Fruit fly (Drosophila melanogaster): ENCODE results near the gene cv.

cv gene

dm6 chrX:5664222-5664621 is 25.6 kb upstream of the cv start (continued):
- TF ChIP-seq ttk (GFP tag; IDR thresholded peaks at IDR 0.05) (no peak), vvl (GFP tag; IDR thresholded peaks at IDR 0.05) (peak; percentile 46; the same call in 1 of the 2 replicates), bab2 (GFP tag; optimal IDR thresholded peaks at IDR 0.05) (no peak), CG11456 (GFP tag; IDR thresholded peaks at IDR 0.05) (0 out of 3 replicates have a peak, but pooled peaks have one; percentile 8), bbx (GFP tag; IDR thresholded peaks at IDR 0.05; ENCODE audit: partially characterized antibody) (no peak), tio (GFP tag; optimal IDR thresholded peaks at IDR 0.05) (no peak), CG18476 (GFP tag; optimal IDR thresholded peaks at IDR 0.05) (no peak), Myb (GFP tag; optimal IDR thresholded peaks at IDR 0.05) (no peak), CHES-1-like (GFP tag; optimal IDR thresholded peaks at IDR 0.05) (no peak), CG6175 (GFP tag; IDR thresholded peaks at IDR 0.05) (no peak), pan (optimal IDR thresholded peaks at IDR 0.05) (no peak), pan (GFP tag; optimal IDR thresholded peaks at IDR 0.05 in 1 of 2, IDR thresholded peaks at IDR 0.05 in 1 of 2) (no peak), zf30C (GFP tag; optimal IDR thresholded peaks at IDR 0.05) (peak; percentile 23), CG10321 (GFP tag; IDR thresholded peaks at IDR 0.05) (no peak), CG4617 (GFP tag; optimal IDR thresholded peaks at IDR 0.05; ENCODE audit: borderline replicate concordance) (no peak), CG18599 (GFP tag; optimal IDR thresholded peaks at IDR 0.05) (peak; percentile 76), CG30431 (GFP tag; optimal IDR thresholded peaks at IDR 0.05) (no peak), CG7963 (GFP tag; IDR thresholded peaks at IDR 0.05; ENCODE audit: partially characterized antibody) (no peak), salm (tag; optimal IDR thresholded peaks at IDR 0.05) (no peak), wek (GFP tag; optimal IDR thresholded peaks at IDR 0.05) (peak; percentile 39), CG15073 (GFP tag; optimal IDR thresholded peaks at IDR 0.05) (no peak), eyg (GFP tag; optimal IDR thresholded peaks at IDR 0.05) (no peak), sim (GFP tag; IDR thresholded peaks at IDR 0.05) (no peak), CG12219 (GFP tag; optimal IDR thresholded peaks at IDR 0.05) (no peak), CG16779 (GFP tag; IDR thresholded peaks at IDR 0.05) (0 out of 2 replicates have a peak, but pooled peaks have one; percentile 10), Med (GFP tag) (peak; percentile 56), Spps (tag; optimal IDR thresholded peaks at IDR 0.05) (no peak), Dip2 (GFP tag; IDR thresholded peaks at IDR 0.05) (no peak), CG12659 (GFP tag; optimal IDR thresholded peaks at IDR 0.05) (no peak), CG7839 (tag; optimal IDR thresholded peaks at IDR 0.05) (no peak), Dip3 (GFP tag; optimal IDR thresholded peaks at IDR 0.05) (no peak), Sox102F (GFP tag; optimal IDR thresholded peaks at IDR 0.05) (no peak), tx (GFP tag; optimal IDR thresholded peaks at IDR 0.05) (no peak), slp2 (GFP tag; optimal IDR thresholded peaks at IDR 0.05) (no peak), nerfin-1 (tag; optimal IDR thresholded peaks at IDR 0.05) (peak; percentile 93), peb (GFP tag; IDR thresholded peaks at IDR 0.05) (no peak), CG18764 (GFP tag; optimal IDR thresholded peaks at IDR 0.05) (no peak), CG12236 (GFP tag; optimal IDR thresholded peaks at IDR 0.05) (no peak), scrt (GFP tag; optimal IDR thresholded peaks at IDR 0.05) (peak; percentile 52), cg (GFP tag; optimal IDR thresholded peaks at IDR 0.05) (peak; percentile 21), fru (optimal IDR thresholded peaks at IDR 0.05) (no peak), CG2120 (GFP tag; optimal IDR thresholded peaks at IDR 0.05) (no peak), CG2129 (GFP tag; IDR thresholded peaks at IDR 0.05; ENCODE audit: partially characterized antibody) (no peak), Ssrp (tag; optimal IDR thresholded peaks at IDR 0.05) (no peak), onecut (GFP tag; IDR thresholded peaks at IDR 0.05) (peak; percentile 34; the same call in 1 of the 2 replicates), vnd (GFP tag; IDR thresholded peaks at IDR 0.05; ENCODE audit: partially characterized antibody) (no peak), Mrtf (GFP tag; IDR thresholded peaks at IDR 0.05) (no peak), Hmr (GFP tag; optimal IDR thresholded peaks at IDR 0.05) (peak; percentile 69), pita (GFP tag; optimal IDR thresholded peaks at IDR 0.05) (no peak), cwo (GFP tag; optimal IDR thresholded peaks at IDR 0.05) (no peak), CG14860 (GFP tag; IDR thresholded peaks at IDR 0.05; ENCODE audit: partially characterized antibody) (no peak), HmgZ (tag; optimal IDR thresholded peaks at IDR 0.05) (no peak)
